Worm (Caenorhabditis elegans) whole organism, young adult: Measurements from ENCODE around the gene F54H12.7.

Experiments
- ceh-58 ChIP-seq: fragments of 200-800 bp; sonication (Bioruptor generic); IDR thresholded peaks from 2 replicates; pipeline ENCODE4 v1.3.6; 2022; ENCODE audit warnings: missing genetic modification characterization, missing compliant biosample characterization
- efl-1 ChIP-seq: fragments of 150-350 bp; optimal IDR thresholded peaks from 2 replicates; lab custom pipeline; 2014; ENCODE audit warnings: missing biosample characterization, missing genetic modification reagents, missing genetic modification characterization
- gei-17 ChIP-seq: fragments of 200-800 bp; sonication (Bioruptor generic); optimal IDR thresholded peaks from 2 replicates; lab custom pipeline; 2018; ENCODE audit warnings: mild to moderate bottlenecking, missing genetic modification characterization, missing compliant biosample characterization
- hlh-12 ChIP-seq: sonication (generic microtip); optimal IDR thresholded peaks from 2 replicates; lab custom pipeline; 2016; ENCODE audit warnings: missing genetic modification characterization, missing compliant biosample characterization
- pha-4 ChIP-seq: fragments of 150-350 bp; sonication (generic microtip); optimal IDR thresholded peaks from 2 replicates; lab custom pipeline; 2014; ENCODE audit warnings: missing biosample characterization, missing genetic modification reagents, missing genetic modification characterization

DNA sequence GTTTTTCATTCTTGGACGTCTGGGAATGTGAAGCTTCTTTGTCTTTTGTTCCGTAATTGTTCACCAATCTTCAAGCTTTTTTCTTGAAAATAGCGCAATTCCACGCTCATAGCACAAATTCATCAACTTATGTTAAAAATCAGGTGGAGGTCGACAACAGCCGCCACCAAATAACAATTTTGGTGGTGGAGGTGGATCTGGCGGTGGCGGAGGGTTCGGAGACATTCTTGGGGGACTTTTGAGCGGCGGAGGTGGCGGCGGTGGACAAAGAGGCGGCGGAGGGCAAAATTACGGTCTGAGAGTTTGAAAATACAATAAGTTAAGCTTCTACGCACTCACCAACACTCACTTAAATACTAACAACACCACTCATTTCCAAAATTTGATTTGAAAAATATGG lies 12.8 kb downstream of the F54H12.7 start:
- no peak for TF ChIP-seq efl-1 (GFP tag; lab: Kevin White, UChicago)
- no peak for TF ChIP-seq ceh-58 (GFP tag; lab: Robert Waterston, UW)
- TF ChIP-seq hlh-12 (tag; lab: Kevin White, UChicago): no peak
- TF ChIP-seq gei-17 (GFP tag; lab: Kevin White, UChicago): no peak
- no peak for TF ChIP-seq pha-4 (tag; lab: Kevin White, UChicago)
